Worm (Caenorhabditis elegans) whole organism, L4 larva: ENCODE data around the gene Y79H2A.4.

Experiments used
- F26F4.8 ChIP-seq: fragments of 200-800 bp; sonication (Bioruptor generic); conservative IDR thresholded peaks from 2 replicates; pipeline ENCODE4 v1.3.6; 2022; ENCODE audit warnings: missing genetic modification characterization, missing compliant biosample characterization
- ZK337.2 ChIP-seq: fragments of 200-800 bp; sonication (Bioruptor generic); IDR thresholded peaks from 2 replicates; pipeline ENCODE4 v1.3.6; 2022; ENCODE audit warnings: missing genetic modification reagents, missing genetic modification characterization, missing compliant biosample characterization
- aha-1 ChIP-seq: fragments of 150-350 bp; peaks from one replicate; lab custom pipeline; 2014; ENCODE audit warnings: missing biosample characterization, missing genetic modification characterization
- aly-2 ChIP-seq: sonication (generic microtip); optimal IDR thresholded peaks from 2 replicates; lab custom pipeline; 2018; ENCODE audit warnings: missing biosample characterization, missing genetic modification characterization
- ama-1 ChIP-seq: fragments of 150-350 bp; optimal IDR thresholded peaks from 2 replicates; lab custom pipeline; 2014; ENCODE audit warnings: inconsistent platforms, mixed read lengths
- ceh-82 ChIP-seq: sonication (generic microtip); optimal IDR thresholded peaks from 2 replicates; lab custom pipeline; 2017; ENCODE audit warnings: missing biosample characterization, missing genetic modification characterization
- ces-1 ChIP-seq: fragments of 150-350 bp; sonication (generic microtip); optimal IDR thresholded peaks from 4 replicates; lab custom pipeline; 2014; ENCODE audit warnings: missing biosample characterization, missing genetic modification reagents, missing genetic modification characterization
- daf-16 ChIP-seq, 3 experiments: sonication (generic microtip); optimal IDR thresholded peaks; 2 replicates each; lab custom pipeline; 2016 to 2017; ENCODE audit warnings: missing genetic modification characterization in 3 of 3, missing genetic modification reagents in 3 of 3, mild to moderate bottlenecking in 2 of 3, missing compliant biosample characterization in 2 of 3, missing biosample characterization in 1 of 3, moderate library complexity in 1 of 3
- daf-19 ChIP-seq: fragments of 200-800 bp; sonication (Bioruptor generic); conservative IDR thresholded peaks from 2 replicates; pipeline ENCODE4 v1.3.6; 2022; ENCODE audit warnings: missing genetic modification characterization, missing compliant biosample characterization
- daf-8 ChIP-seq: fragments of 200-800 bp; sonication (Bioruptor generic); IDR thresholded peaks from 2 replicates; pipeline ENCODE4 v1.3.6; 2022; ENCODE audit warnings: missing genetic modification characterization, missing compliant biosample characterization
- dmd-6 ChIP-seq: fragments of 200-800 bp; sonication (Bioruptor generic); IDR thresholded peaks from 2 replicates; pipeline ENCODE4 v1.3.6; 2022; ENCODE audit warnings: missing genetic modification reagents, missing genetic modification characterization, missing compliant biosample characterization
- dpl-1 ChIP-seq: fragments of 150-350 bp; optimal IDR thresholded peaks from 2 replicates; lab custom pipeline; 2014; ENCODE audit warnings: missing biosample characterization, missing genetic modification reagents, missing genetic modification characterization
- duxl-1 ChIP-seq: sonication (generic microtip); optimal IDR thresholded peaks from 2 replicates; lab custom pipeline; 2016; ENCODE audit warnings: mild to moderate bottlenecking, missing genetic modification characterization, moderate library complexity, missing compliant biosample characterization; ENCODE audit not compliant: poor library complexity
- fos-1 ChIP-seq: fragments of 150-350 bp; optimal IDR thresholded peaks from 2 replicates; lab custom pipeline; 2014; ENCODE audit warnings: missing biosample characterization, missing genetic modification characterization
- hif-1 ChIP-seq, 2 experiments: sonication (generic microtip); optimal IDR thresholded peaks; 2 replicates each; lab custom pipeline; 2016 to 2017; ENCODE audit warnings: missing compliant biosample characterization in 2 of 2, missing genetic modification characterization in 2 of 2, missing genetic modification reagents in 2 of 2, missing genotype in 2 of 2, mild to moderate bottlenecking in 1 of 2
- hlh-11 ChIP-seq: fragments of 200-800 bp; sonication (Bioruptor generic); optimal IDR thresholded peaks from 2 replicates; lab custom pipeline; 2018; ENCODE audit warnings: mild to moderate bottlenecking, missing genetic modification characterization, missing compliant biosample characterization
- lin-13 ChIP-seq: fragments of 150-350 bp; optimal IDR thresholded peaks from 2 replicates; lab custom pipeline; 2014; ENCODE audit warnings: missing biosample characterization, missing genetic modification reagents, missing genetic modification characterization
- lin-38 ChIP-seq: fragments of 200-800 bp; sonication (Bioruptor generic); IDR thresholded peaks from 2 replicates; pipeline ENCODE4 v1.3.6; 2022; ENCODE audit warnings: missing genetic modification reagents, missing genetic modification characterization, missing compliant biosample characterization
- madf-9 ChIP-seq: fragments of 200-800 bp; sonication (Bioruptor generic); conservative IDR thresholded peaks from 2 replicates; pipeline ENCODE4 v1.3.6; 2022; ENCODE audit warnings: missing genetic modification reagents, missing genetic modification characterization, missing compliant biosample characterization
- mes-2 ChIP-seq: sonication (generic microtip); optimal IDR thresholded peaks from 2 replicates; lab custom pipeline; 2016; ENCODE audit warnings: missing genotype, mild to moderate bottlenecking, missing genetic modification characterization, missing compliant biosample characterization; ENCODE audit not compliant: poor library complexity, severe bottlenecking
- mxl-2 ChIP-seq: fragments of 200-800 bp; sonication (Bioruptor generic); conservative IDR thresholded peaks from 2 replicates; pipeline ENCODE4 v1.3.6; 2022; ENCODE audit warnings: missing genetic modification reagents, missing genetic modification characterization, missing compliant biosample characterization
- mxl-3 ChIP-seq: fragments of 200-800 bp; sonication (Bioruptor generic); optimal IDR thresholded peaks from 2 replicates; lab custom pipeline; 2018; ENCODE audit warnings: mild to moderate bottlenecking, missing genetic modification characterization, missing compliant biosample characterization
- nhr-10 ChIP-seq: fragments of 150-350 bp; optimal IDR thresholded peaks from 2 replicates; lab custom pipeline; 2014; ENCODE audit warnings: missing biosample characterization, missing genetic modification characterization
- nhr-111 ChIP-seq: fragments of 200-800 bp; sonication (Bioruptor generic); optimal IDR thresholded peaks from 2 replicates; lab custom pipeline; 2018; ENCODE audit warnings: mild to moderate bottlenecking, missing genetic modification characterization, missing compliant biosample characterization
- nhr-25 ChIP-seq: sonication (generic microtip); optimal IDR thresholded peaks from 2 replicates; lab custom pipeline; 2017; ENCODE audit warnings: missing genetic modification characterization, mild to moderate bottlenecking, missing compliant biosample characterization, antibody characterized with exemption, moderate library complexity, borderline replicate concordance; ENCODE audit not compliant: insufficient read depth
- nhr-28 ChIP-seq: fragments of 150-350 bp; optimal IDR thresholded peaks from 2 replicates; lab custom pipeline; 2014; ENCODE audit warnings: missing biosample characterization, missing genetic modification characterization
- php-3 ChIP-seq: fragments of 200-800 bp; sonication (Bioruptor generic); IDR thresholded peaks from 2 replicates; pipeline ENCODE4 v1.3.6; 2022; ENCODE audit warnings: missing genetic modification reagents, missing genetic modification characterization, missing compliant biosample characterization
- pqm-1 ChIP-seq: sonication (generic microtip); optimal IDR thresholded peaks from 2 replicates; lab custom pipeline; 2017; ENCODE audit warnings: missing biosample characterization, missing genetic modification characterization
- rbr-2 ChIP-seq: sonication (generic microtip); optimal IDR thresholded peaks from 2 replicates; lab custom pipeline; 2016; ENCODE audit warnings: missing genotype, missing genetic modification characterization, missing compliant biosample characterization
- set-16 ChIP-seq: fragments of 200-800 bp; sonication (Bioruptor generic); IDR thresholded peaks from 2 replicates; pipeline ENCODE4 v1.3.6; 2022; ENCODE audit warnings: missing genetic modification reagents, missing genetic modification characterization, missing compliant biosample characterization
- snpc-4 ChIP-seq: fragments of 150-350 bp; optimal IDR thresholded peaks from 2 replicates; lab custom pipeline; 2014; ENCODE audit warnings: missing biosample characterization, missing genetic modification characterization
- tag-97 ChIP-seq: fragments of 200-800 bp; sonication (Bioruptor generic); IDR thresholded peaks from 2 replicates; pipeline ENCODE4 v1.3.6; 2022; ENCODE audit warnings: missing genetic modification characterization, missing compliant biosample characterization
- unc-39 ChIP-seq: sonication (generic microtip); optimal IDR thresholded peaks from 2 replicates; lab custom pipeline; 2017; ENCODE audit warnings: missing biosample characterization, missing genetic modification characterization
- unc-62 ChIP-seq, 3 experiments: fragments of 150-350 bp in 1 of 3; sonication (generic microtip); optimal IDR thresholded peaks in 2 of 3; peaks in 1 of 3; 1 replicate in 1 of 3; 2 replicates in 2 of 3; lab custom pipeline; 2014 to 2017; ENCODE audit warnings: missing biosample characterization in 3 of 3, missing genetic modification characterization in 3 of 3, missing genetic modification reagents in 3 of 3, missing genotype in 1 of 3
- zip-11 ChIP-seq: fragments of 200-800 bp; sonication (Bioruptor generic); IDR thresholded peaks from 2 replicates; pipeline ENCODE4 v1.3.6; 2022; ENCODE audit warnings: missing genetic modification characterization, missing compliant biosample characterization

Y79H2A.4 gene

DNA sequence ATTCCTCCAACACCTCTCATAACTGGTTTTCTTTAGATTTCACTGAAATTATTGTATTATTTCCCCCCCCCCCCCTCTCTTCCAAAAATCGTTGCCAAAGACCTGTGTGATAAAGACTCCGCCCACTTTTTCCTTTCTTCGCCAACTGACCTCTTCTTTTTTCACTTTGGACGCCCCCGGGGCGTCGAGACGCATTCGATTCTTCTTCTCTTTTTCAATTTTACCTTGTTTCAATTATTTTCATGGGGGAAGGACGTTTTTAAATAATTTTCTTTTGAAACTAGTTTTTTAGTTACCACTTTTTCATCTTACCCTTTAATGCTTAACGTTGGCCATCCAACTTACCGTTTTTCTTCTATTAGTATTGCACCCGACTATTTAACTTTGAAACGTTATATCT is 23.1 kb upstream of the Y79H2A.4 start:
- TF ChIP-seq duxl-1 (tag; lab: Kevin White, UChicago) = no peak
- TF ChIP-seq ama-1 (lab: Kevin White, UChicago) = peak; percentile 52
- no peak for TF ChIP-seq zip-11 (GFP tag; lab: Robert Waterston, UW)
- TF ChIP-seq fos-1 (tag; lab: Kevin White, UChicago) = no peak
- no peak for TF ChIP-seq mxl-3
- TF ChIP-seq nhr-25 (tag; lab: Kevin White, UChicago) = peak; percentile 6

DNA sequence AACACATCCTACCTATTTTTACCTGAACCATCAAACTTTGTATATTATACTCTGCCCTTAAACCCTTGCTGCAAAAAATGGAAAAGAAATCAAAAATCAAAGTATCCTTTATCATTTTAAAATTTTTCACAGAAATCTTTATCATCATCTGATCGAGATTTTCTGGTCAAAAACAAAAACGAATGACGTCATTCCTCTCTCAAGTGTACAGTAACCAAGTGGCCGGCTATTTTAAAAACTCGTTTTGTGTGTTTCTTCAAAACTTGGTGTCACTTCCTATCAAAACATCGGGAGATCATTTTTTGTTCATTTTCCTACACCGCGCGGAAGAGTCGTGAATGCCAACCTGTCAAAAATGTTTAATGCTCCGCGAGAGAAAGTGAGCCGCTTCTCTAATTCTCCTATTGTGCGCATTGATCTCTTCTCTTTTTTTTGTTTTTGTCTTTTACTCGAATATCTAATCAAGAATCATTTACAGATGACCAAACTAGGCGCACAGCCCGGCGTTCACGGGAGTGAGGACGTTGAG is 21.0 kb upstream of the Y79H2A.4 start, which contains the start of gene brp-1:
TSS of gene brp-1 (plus strand) at position 479 of the 529 bp plus-strand sequence.
- no peak for TF ChIP-seq php-3 (GFP tag; lab: Robert Waterston, UW)
- 0 out of 2 replicates have a peak, but pooled peaks have one; percentile 19 for TF ChIP-seq dmd-6
- no peak for TF ChIP-seq mxl-3
- peak; percentile 18 for TF ChIP-seq aha-1 (tag; lab: Kevin White, UChicago)
- peak in 1 of 2 experiments; percentile 70 for TF ChIP-seq unc-62 (GFP tag; optimal IDR thresholded peaks at IDR 0.05 in 1 of 2; lab: Kevin White, UChicago)
- no peak for TF ChIP-seq unc-62 (tag; optimal IDR thresholded peaks at IDR 0.05; lab: Kevin White, UChicago)
- peak; percentile 8 for TF ChIP-seq nhr-28 (tag; lab: Kevin White, UChicago)
- TF ChIP-seq aly-2 = no peak
- TF ChIP-seq nhr-10 (tag; lab: Kevin White, UChicago) = no peak
- peak; percentile 3; the same call in 1 of the 2 replicates for TF ChIP-seq madf-9 (GFP tag; lab: Robert Waterston, UW)

DNA sequence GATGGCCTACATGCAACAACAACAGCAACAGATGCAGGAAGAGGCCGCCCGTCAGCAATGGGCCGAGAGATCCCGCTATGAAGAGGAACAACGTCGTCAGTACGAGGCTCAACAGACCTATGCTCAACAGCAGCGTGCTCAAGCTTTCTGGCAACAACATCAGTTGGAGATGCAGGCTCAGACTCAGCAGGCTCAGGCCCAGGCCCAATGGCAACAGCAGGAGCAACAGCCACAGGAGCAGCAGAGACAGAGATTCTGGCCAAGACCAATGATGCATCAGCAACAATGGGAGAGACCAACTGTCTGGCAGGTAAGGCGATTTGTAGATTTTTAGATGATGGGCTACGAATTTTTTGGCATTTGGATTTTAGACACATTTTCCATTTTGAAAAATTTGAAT is 18.8 kb upstream of the Y79H2A.4 start:
- no peak for TF ChIP-seq hif-1 (tag; optimal IDR thresholded peaks at IDR 0.05; lab: Kevin White, UChicago)
- TF ChIP-seq pqm-1 (tag; lab: Kevin White, UChicago) = no peak
- no peak for TF ChIP-seq dpl-1 (GFP tag; lab: Kevin White, UChicago)
- TF ChIP-seq ceh-82 (tag; lab: Kevin White, UChicago) = no peak
- peak; percentile 77 for TF ChIP-seq aha-1 (tag; lab: Kevin White, UChicago)
- no peak for TF ChIP-seq tag-97 (GFP tag; lab: Robert Waterston, UW)
- TF ChIP-seq daf-16 (GFP tag; optimal IDR thresholded peaks at IDR 0.05; lab: Kevin White, UChicago) = no peak
- TF ChIP-seq daf-16 (tag; optimal IDR thresholded peaks at IDR 0.05; lab: Kevin White, UChicago) = no peak
- no peak for TF ChIP-seq rbr-2 (tag; lab: Kevin White, UChicago)
- TF ChIP-seq daf-8 (GFP tag; lab: Robert Waterston, UW) = no peak
- no peak for TF ChIP-seq F26F4.8
- TF ChIP-seq daf-19 = no peak
- peak; percentile 51; the same call in 1 of the 2 replicates for TF ChIP-seq set-16 (GFP tag; lab: Robert Waterston, UW)
- no peak for TF ChIP-seq snpc-4 (tag; lab: Kevin White, UChicago)
- TF ChIP-seq ZK337.2 (GFP tag; lab: Robert Waterston, UW) = no peak

DNA sequence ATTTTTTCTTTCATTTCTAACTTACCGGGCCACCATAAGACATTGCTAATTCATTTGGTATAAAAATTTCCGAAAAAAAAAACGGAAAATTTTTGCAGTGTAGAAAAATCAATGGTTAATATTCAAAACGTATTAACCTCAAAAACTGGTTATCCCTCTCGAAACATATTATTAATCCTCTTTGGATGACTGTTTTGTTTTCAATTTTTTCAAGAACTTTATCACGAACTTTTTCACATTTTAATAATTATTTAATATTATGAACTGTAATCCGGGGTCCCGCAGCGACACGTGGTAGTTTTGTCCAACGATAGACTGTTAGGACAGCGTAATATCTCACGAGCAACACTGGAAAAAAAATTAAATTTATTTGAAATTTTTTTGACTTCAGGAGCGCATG is 12.3 kb upstream of the Y79H2A.4 start, which contains the start of gene Y79H2A.12:
TSS of gene Y79H2A.12 (minus strand) at position 101 of the 400 bp plus-strand sequence.
- no peak for TF ChIP-seq mxl-2 (GFP tag; lab: Robert Waterston, UW)
- no peak for TF ChIP-seq lin-38 (GFP tag; lab: Robert Waterston, UW)
- no peak for TF ChIP-seq madf-9 (GFP tag; lab: Robert Waterston, UW)
- no peak for TF ChIP-seq hif-1 (tag; optimal IDR thresholded peaks at IDR 0.05; lab: Kevin White, UChicago)
- no peak for TF ChIP-seq duxl-1 (tag; lab: Kevin White, UChicago)
- TF ChIP-seq unc-39 (tag; lab: Kevin White, UChicago) = no peak
- no peak for TF ChIP-seq aha-1 (tag; lab: Kevin White, UChicago)
- no peak for TF ChIP-seq hlh-11 (tag; lab: Kevin White, UChicago)
- TF ChIP-seq nhr-111 (GFP tag; lab: Kevin White, UChicago) = no peak
- no peak for TF ChIP-seq lin-13
- no peak for TF ChIP-seq ces-1
- no peak for TF ChIP-seq mxl-3
- no peak for TF ChIP-seq mes-2 (tag; lab: Kevin White, UChicago)
- TF ChIP-seq F26F4.8 = no peak
